Fruit fly (Drosophila melanogaster) whole organism, embryonic: ENCODE results near the gene Cpr31A.

Experiments used
- Blimp-1 ChIP-seq: fragments of 200-800 bp; sonication (Bioruptor generic); optimal IDR thresholded peaks from 3 replicates; lab custom pipeline; 2018; ENCODE audit warnings: missing biosample characterization, missing genetic modification characterization, mild to moderate bottlenecking, moderate library complexity, missing genetic modification reagents
- CG10267 ChIP-seq: fragments of 200-800 bp; sonication (Bioruptor generic); optimal IDR thresholded peaks from 2 replicates; lab custom pipeline; 2018; ENCODE audit warnings: missing biosample characterization, mild to moderate bottlenecking, missing genetic modification characterization, moderate library complexity
- CG12659 ChIP-seq: fragments of 200-800 bp; sonication (Bioruptor generic); optimal IDR thresholded peaks from 3 replicates; lab custom pipeline; 2017; ENCODE audit warnings: mild to moderate bottlenecking, missing biosample characterization, missing genetic modification reagents, missing genetic modification characterization
- CG13287 ChIP-seq: fragments of 200-800 bp; sonication (Bioruptor generic); IDR thresholded peaks from 2 replicates; pipeline ENCODE4 v1.3.6; 2022; ENCODE audit warnings: missing biosample characterization, missing genetic modification characterization; ENCODE audit not compliant: partially characterized antibody
- CG14860 ChIP-seq: fragments of 200-800 bp; sonication (Bioruptor generic); IDR thresholded peaks from 3 replicates; pipeline ENCODE4 v1.3.6; 2022; ENCODE audit warnings: missing biosample characterization, missing genetic modification characterization; ENCODE audit not compliant: partially characterized antibody
- CG15479 ChIP-seq: fragments of 200-800 bp; sonication (Bioruptor generic); optimal IDR thresholded peaks from 3 replicates; lab custom pipeline; 2019; ENCODE audit warnings: missing biosample characterization, mild to moderate bottlenecking, missing genetic modification characterization, moderate library complexity
- CG15514 ChIP-seq: fragments of 200-800 bp; sonication (Bioruptor generic); optimal IDR thresholded peaks from 3 replicates; lab custom pipeline; 2017; ENCODE audit warnings: missing biosample characterization, missing genetic modification characterization, mild to moderate bottlenecking, moderate library complexity, missing genetic modification reagents
- CG18262 ChIP-seq: fragments of 200-800 bp; optimal IDR thresholded peaks from 3 replicates; lab custom pipeline; 2019; ENCODE audit warnings: missing biosample characterization, mild to moderate bottlenecking, missing genetic modification characterization, moderate library complexity
- CG2129 ChIP-seq: fragments of 200-800 bp; sonication (Bioruptor generic); IDR thresholded peaks from 2 replicates; pipeline ENCODE4 v1.3.6; 2022; ENCODE audit warnings: missing biosample characterization, missing genetic modification characterization; ENCODE audit not compliant: partially characterized antibody
- CG34224 ChIP-seq: fragments of 200-800 bp; sonication (Bioruptor generic); IDR thresholded peaks from 3 replicates; pipeline ENCODE4 v1.3.6; 2022; ENCODE audit warnings: missing biosample characterization, missing genetic modification characterization; ENCODE audit not compliant: partially characterized antibody
- CG42726 ChIP-seq: fragments of 200-800 bp; sonication (Bioruptor generic); IDR thresholded peaks from 2 replicates; pipeline ENCODE4 v1.3.6; 2022; ENCODE audit warnings: missing biosample characterization, missing genetic modification characterization; ENCODE audit not compliant: partially characterized antibody
- CG6791 ChIP-seq: fragments of 200-800 bp; sonication (Bioruptor generic); IDR thresholded peaks from 3 replicates; pipeline ENCODE4 v1.3.6; 2022; ENCODE audit warnings: missing biosample characterization, missing genetic modification characterization; ENCODE audit not compliant: partially characterized antibody
- CG7963 ChIP-seq: fragments of 200-800 bp; sonication (Bioruptor generic); IDR thresholded peaks from 3 replicates; pipeline ENCODE4 v1.3.6; 2022; ENCODE audit warnings: missing biosample characterization, missing genetic modification characterization; ENCODE audit not compliant: partially characterized antibody
- CG9215 ChIP-seq: fragments of 200-800 bp; sonication (Bioruptor generic); IDR thresholded peaks from 2 replicates; pipeline ENCODE4 v1.3.6; 2022; ENCODE audit warnings: missing biosample characterization, missing genetic modification characterization
- CoRest ChIP-seq: fragments of 200-800 bp; sonication (Bioruptor generic); optimal IDR thresholded peaks from 3 replicates; lab custom pipeline; 2018; ENCODE audit warnings: missing biosample characterization, mild to moderate bottlenecking, missing genetic modification characterization, moderate library complexity
- CrebB ChIP-seq: fragments of 200-800 bp; sonication (Bioruptor generic); optimal IDR thresholded peaks from 3 replicates; lab custom pipeline; 2018; ENCODE audit warnings: missing biosample characterization, mild to moderate bottlenecking, missing genetic modification characterization
- Dll ChIP-seq: fragments of 200-800 bp; sonication (Bioruptor generic); IDR thresholded peaks from 4 replicates; pipeline ENCODE4 v1.3.6; 2022; ENCODE audit warnings: missing biosample characterization, missing genetic modification characterization; ENCODE audit not compliant: partially characterized antibody
- Dref ChIP-seq: fragments of 200-800 bp; sonication (Bioruptor generic); IDR thresholded peaks from 2 replicates; pipeline ENCODE4 v1.3.6; 2022; ENCODE audit warnings: missing biosample characterization, missing genetic modification characterization
- Drgx ChIP-seq: fragments of 200-800 bp; sonication (Bioruptor generic); IDR thresholded peaks from 2 replicates; pipeline ENCODE4 v1.3.6; 2022; ENCODE audit warnings: missing biosample characterization, missing genetic modification characterization
- E2f2 ChIP-seq: fragments of 200-800 bp; sonication (Bioruptor generic); IDR thresholded peaks from 2 replicates; pipeline ENCODE4 v1.3.6; 2022; ENCODE audit warnings: missing biosample characterization, missing genetic modification characterization
- Ets65A ChIP-seq: fragments of 200-800 bp; sonication (Bioruptor generic); peaks from one replicate; lab custom pipeline; 2016; ENCODE audit warnings: missing biosample characterization, missing genetic modification characterization
- Fer3 ChIP-seq: fragments of 200-800 bp; sonication (Bioruptor generic); optimal IDR thresholded peaks from 2 replicates; lab custom pipeline; 2018; ENCODE audit warnings: missing biosample characterization, mild to moderate bottlenecking, missing genetic modification characterization, moderate library complexity
- Hr51 ChIP-seq, 2 experiments: fragments of 200-800 bp; sonication (Bioruptor generic); optimal IDR thresholded peaks; 2 replicates in 1 of 2; 3 replicates in 1 of 2; lab custom pipeline; 2016 to 2018; ENCODE audit warnings: missing biosample characterization in 2 of 2, missing genetic modification characterization in 2 of 2, mild to moderate bottlenecking in 1 of 2, moderate library complexity in 1 of 2
- Hr78 ChIP-seq, 2 experiments: fragments of 200-800 bp in 1 of 2; fragments of >200 bp in 1 of 2; sonication (Bioruptor generic) in 1 of 2; optimal IDR thresholded peaks; 2 replicates each; lab custom pipeline; 2017 to 2019; ENCODE audit warnings: missing biosample characterization in 2 of 2, missing genetic modification characterization in 2 of 2, mild to moderate bottlenecking in 1 of 2, moderate library complexity in 1 of 2
- Sox102F ChIP-seq: fragments of 200-800 bp; sonication (Bioruptor generic); optimal IDR thresholded peaks from 2 replicates; lab custom pipeline; 2018; ENCODE audit warnings: missing biosample characterization, mild to moderate bottlenecking, missing genetic modification characterization, moderate library complexity
- ase ChIP-seq: fragments of 200-800 bp; sonication (Bioruptor generic); IDR thresholded peaks from 3 replicates; pipeline ENCODE4 v1.3.6; 2022; ENCODE audit warnings: missing biosample characterization, missing genetic modification characterization
- ato ChIP-seq: fragments of 200-800 bp; sonication (Bioruptor generic); IDR thresholded peaks from 2 replicates; pipeline ENCODE4 v1.3.6; 2022; ENCODE audit warnings: missing biosample characterization, missing genetic modification characterization; ENCODE audit not compliant: partially characterized antibody
- bbx ChIP-seq: fragments of 200-800 bp; sonication (Bioruptor generic); IDR thresholded peaks from 2 replicates; pipeline ENCODE4 v1.3.6; 2022; ENCODE audit warnings: missing biosample characterization, missing genetic modification characterization; ENCODE audit not compliant: partially characterized antibody
- chinmo ChIP-seq: fragments of 200-800 bp; sonication (Bioruptor generic); IDR thresholded peaks from 4 replicates; pipeline ENCODE4 v1.3.6; 2022; ENCODE audit warnings: missing biosample characterization, missing genetic modification characterization; ENCODE audit not compliant: partially characterized antibody
- exex ChIP-seq: fragments of 200-800 bp; sonication (Bioruptor generic); optimal IDR thresholded peaks from 4 replicates; lab custom pipeline; 2018; ENCODE audit warnings: missing biosample characterization, mild to moderate bottlenecking, missing genetic modification characterization, moderate library complexity
- gem ChIP-seq: fragments of 200-800 bp; sonication (Bioruptor generic); optimal IDR thresholded peaks from 2 replicates; lab custom pipeline; 2019; ENCODE audit warnings: missing biosample characterization, mild to moderate bottlenecking, missing genetic modification characterization, moderate library complexity
- h ChIP-seq: fragments of >200 bp; optimal IDR thresholded peaks from 2 replicates; lab custom pipeline; 2017
- inv ChIP-seq: fragments of 200-800 bp; sonication (Bioruptor generic); IDR thresholded peaks from 2 replicates; pipeline ENCODE4 v1.3.6; 2022; ENCODE audit warnings: missing biosample characterization, missing genetic modification characterization; ENCODE audit not compliant: partially characterized antibody
- jing ChIP-seq: fragments of 200-800 bp; sonication (Bioruptor generic); optimal IDR thresholded peaks from 2 replicates; lab custom pipeline; 2018; ENCODE audit warnings: missing biosample characterization, mild to moderate bottlenecking, missing genetic modification characterization
- knrl ChIP-seq: fragments of 200-800 bp; sonication (Bioruptor generic); IDR thresholded peaks from 3 replicates; pipeline ENCODE4 v1.3.6; 2022; ENCODE audit warnings: missing biosample characterization, missing genetic modification characterization; ENCODE audit not compliant: partially characterized antibody
- lab ChIP-seq: fragments of 200-800 bp; sonication (Bioruptor generic); optimal IDR thresholded peaks from 3 replicates; lab custom pipeline; 2017; ENCODE audit warnings: missing biosample characterization, missing genetic modification characterization, mild to moderate bottlenecking, moderate library complexity, missing genetic modification reagents
- pb ChIP-seq: fragments of 200-800 bp; sonication (Bioruptor generic); optimal IDR thresholded peaks from 3 replicates; lab custom pipeline; 2016; ENCODE audit warnings: missing biosample characterization, missing genetic modification characterization
- pzg ChIP-seq: fragments of 200-800 bp; sonication (Bioruptor generic); optimal IDR thresholded peaks from 3 replicates; lab custom pipeline; 2018; ENCODE audit warnings: missing biosample characterization, mild to moderate bottlenecking, missing genetic modification characterization, moderate library complexity
- row ChIP-seq: fragments of 200-800 bp; sonication (Bioruptor generic); IDR thresholded peaks from 3 replicates; pipeline ENCODE4 v1.3.6; 2022; ENCODE audit warnings: missing biosample characterization, missing genetic modification characterization
- scrt ChIP-seq: fragments of 200-800 bp; sonication (Bioruptor generic); optimal IDR thresholded peaks from 2 replicates; lab custom pipeline; 2018; ENCODE audit warnings: missing biosample characterization, mild to moderate bottlenecking, missing genetic modification characterization, moderate library complexity
- tna ChIP-seq: fragments of 200-800 bp; sonication (Bioruptor generic); IDR thresholded peaks from 2 replicates; pipeline ENCODE4 v1.3.6; 2022; ENCODE audit warnings: missing biosample characterization, missing genetic modification characterization; ENCODE audit not compliant: partially characterized antibody
- unc-4 ChIP-seq: fragments of 200-800 bp; sonication (Bioruptor generic); IDR thresholded peaks from 2 replicates; pipeline ENCODE4 v1.3.6; 2022; ENCODE audit warnings: missing biosample characterization, missing genetic modification characterization; ENCODE audit not compliant: partially characterized antibody
- unpg ChIP-seq: fragments of 200-800 bp; sonication (Bioruptor generic); optimal IDR thresholded peaks from 3 replicates; lab custom pipeline; 2018; ENCODE audit warnings: missing biosample characterization, mild to moderate bottlenecking, missing genetic modification characterization, moderate library complexity

Cpr31A gene

dm6 chr2L:10035786-10036364, 18.1 kb upstream of the Cpr31A start:
- no peak for TF ChIP-seq scrt (GFP tag; lab: Kevin White, UChicago)
- peak; percentile 39 for TF ChIP-seq Drgx
- peak; percentile 51 for TF ChIP-seq Blimp-1 (GFP tag; lab: Kevin White, UChicago)
- 0 out of 4 replicates have a peak, but pooled peaks have one; percentile 60 for TF ChIP-seq chinmo (GFP tag; lab: Robert Waterston, UW)
- peak; percentile 12 for TF ChIP-seq Sox102F
- no peak for TF ChIP-seq CG15479 (GFP tag; lab: Kevin White, UChicago)
- peak in 1 of 2 experiments; percentile 33 for TF ChIP-seq Hr51 (GFP tag; optimal IDR thresholded peaks at IDR 0.05; lab: Kevin White, UChicago)
- peak; percentile 14 for TF ChIP-seq Ets65A (GFP tag; lab: Kevin White, UChicago)
- no peak for TF ChIP-seq gem (tag; lab: Kevin White, UChicago)

- TF ChIP-seq exex (peak; percentile 33), unpg (GFP tag; lab: Kevin White, UChicago) (no peak)
- TF ChIP-seq, all 482 proteins: peak for 1
Observed at dm6 chr2L:10049280-10049679, 4.7 kb upstream of the Cpr31A start, which contains the start of gene CG33301. Gene CG33301, plus strand, starts transcription at chr2L:10049580.

- TF ChIP-seq knrl (GFP tag; lab: Robert Waterston, UW) (peak; percentile 82), CG18262 (tag; lab: Kevin White, UChicago) (no peak), Hr78 (GFP tag; optimal IDR thresholded peaks at IDR 0.05; lab: Kevin White, UChicago) (no peak), CG34224 (GFP tag; lab: Robert Waterston, UW) (peak; percentile 53), tna (GFP tag; lab: Robert Waterston, UW) (peak; percentile 53), Fer3 (tag; lab: Kevin White, UChicago) (no peak), E2f2 (GFP tag; lab: Robert Waterston, UW) (peak; percentile 90), CG7963 (GFP tag; lab: Robert Waterston, UW) (peak; percentile 69), inv (peak; percentile 59), CoRest (peak; percentile 2), lab (GFP tag; lab: Kevin White, UChicago) (no peak), pzg (GFP tag; lab: Kevin White, UChicago) (peak; percentile 74), ato (GFP tag; lab: Robert Waterston, UW) (peak; percentile 49; the same call in 1 of the 2 replicates), pb (GFP tag; lab: Kevin White, UChicago) (no peak), CG2129 (0 out of 2 replicates have a peak, but pooled peaks have one; percentile 27), unc-4 (peak; percentile 65; the same call in 1 of the 2 replicates), CG6791 (GFP tag; lab: Robert Waterston, UW) (peak; percentile 83), Dref (GFP tag; lab: Robert Waterston, UW) (peak; percentile 89), ase (no peak), bbx (GFP tag; lab: Robert Waterston, UW) (peak; percentile 73), CG14860 (GFP tag; lab: Robert Waterston, UW) (peak; percentile 31; the same call in 2 of the 3 replicates), row (GFP tag; lab: Robert Waterston, UW) (0 out of 3 replicates have a peak, but pooled peaks have one; percentile 18), h (lab: Kevin White, UChicago) (no peak), jing (GFP tag; lab: Kevin White, UChicago) (no peak), CG15514 (peak; percentile 61), CG12659 (GFP tag; lab: Kevin White, UChicago) (peak; percentile 9), CG42726 (GFP tag; lab: Robert Waterston, UW) (0 out of 2 replicates have a peak, but pooled peaks have one; percentile 57), CG13287 (peak; percentile 78), CrebB (tag; lab: Kevin White, UChicago) (no peak), CG10267 (tag; lab: Kevin White, UChicago) (peak; percentile 24), Dll (peak; percentile 77), CG9215 (no peak)
Observed at dm6 chr2L:10056705-10057104, 2.7 kb downstream of the Cpr31A start, which contains the start of gene Pen. Gene Pen, plus strand, starts transcription at chr2L:10056900.
